Worm (Caenorhabditis elegans) whole organism, early embryonic: ENCODE data around the gene skr-18.

ENCODE experiments used
- B0310.2 ChIP-seq: sonication (generic microtip); optimal IDR thresholded peaks from 2 replicates; lab custom pipeline; 2016; ENCODE audit warnings: mild to moderate bottlenecking, missing genetic modification characterization, missing compliant biosample characterization
- F13C5.2 ChIP-seq: sonication (generic microtip); optimal IDR thresholded peaks from 2 replicates; lab custom pipeline; 2017; ENCODE audit warnings: mild to moderate bottlenecking, missing genetic modification characterization, inconsistent platforms, missing compliant biosample characterization
- aly-1 ChIP-seq: sonication (generic microtip); optimal IDR thresholded peaks from 2 replicates; lab custom pipeline; 2016; ENCODE audit warnings: missing genetic modification characterization, missing compliant biosample characterization
- ama-1 ChIP-seq: fragments of 150-350 bp; optimal IDR thresholded peaks from 2 replicates; lab custom pipeline; 2014
- ceh-13 ChIP-seq: fragments of 200-800 bp; sonication (Bioruptor generic); optimal IDR thresholded peaks from 2 replicates; lab custom pipeline; 2018; ENCODE audit warnings: mild to moderate bottlenecking, missing genetic modification characterization, missing compliant biosample characterization
- ceh-36 ChIP-seq: sonication (generic microtip); optimal IDR thresholded peaks from 2 replicates; lab custom pipeline; 2016; ENCODE audit warnings: missing genetic modification characterization, inconsistent platforms, missing compliant biosample characterization
- ets-7 ChIP-seq: sonication (generic microtip); optimal IDR thresholded peaks from 2 replicates; lab custom pipeline; 2016; ENCODE audit warnings: missing genotype, missing genetic modification characterization, missing compliant biosample characterization
- flt-1 ChIP-seq: fragments of 200-800 bp; sonication (Bioruptor generic); IDR thresholded peaks from 2 replicates; pipeline ENCODE4 v1.3.6; 2022; ENCODE audit warnings: missing genetic modification characterization, missing compliant biosample characterization
- hmbx-1 ChIP-seq: sonication (generic microtip); optimal IDR thresholded peaks from 2 replicates; lab custom pipeline; 2016; ENCODE audit warnings: mild to moderate bottlenecking, missing genetic modification characterization, missing compliant biosample characterization
- hmg-4 ChIP-seq: fragments of 200-800 bp; sonication (Bioruptor generic); optimal IDR thresholded peaks from 2 replicates; lab custom pipeline; 2018; ENCODE audit warnings: mild to moderate bottlenecking, missing genetic modification characterization, missing compliant biosample characterization
- hnd-1 ChIP-seq: sonication (generic microtip); optimal IDR thresholded peaks from 2 replicates; lab custom pipeline; 2016; ENCODE audit warnings: missing genetic modification characterization, missing compliant biosample characterization
- pes-1 ChIP-seq: fragments of 200-800 bp; sonication (Bioruptor generic); IDR thresholded peaks from 2 replicates; pipeline ENCODE4 v1.3.6; 2022; ENCODE audit warnings: missing genetic modification reagents, missing genetic modification characterization, missing compliant biosample characterization
- scrt-1 ChIP-seq: fragments of 200-800 bp; sonication (Bioruptor generic); IDR thresholded peaks from 2 replicates; pipeline ENCODE4 v1.3.6; 2022; ENCODE audit warnings: missing genetic modification characterization, missing compliant biosample characterization
- sea-1 ChIP-seq: fragments of 200-800 bp; sonication (Bioruptor generic); conservative IDR thresholded peaks from 2 replicates; pipeline ENCODE4 v1.3.6; 2022; ENCODE audit warnings: missing genetic modification characterization, missing compliant biosample characterization
- tbx-11 ChIP-seq: fragments of 200-800 bp; sonication (Bioruptor generic); IDR thresholded peaks from 2 replicates; pipeline ENCODE4 v1.3.6; 2022; ENCODE audit warnings: missing genetic modification characterization, missing compliant biosample characterization
- tbx-37 ChIP-seq: fragments of 200-800 bp; sonication (Bioruptor generic); conservative IDR thresholded peaks from 2 replicates; pipeline ENCODE4 v1.3.6; 2022; ENCODE audit warnings: missing genetic modification reagents, missing genetic modification characterization, missing compliant biosample characterization
- tra-4 ChIP-seq: sonication (generic microtip); optimal IDR thresholded peaks from 2 replicates; lab custom pipeline; 2017; ENCODE audit warnings: missing genetic modification characterization, missing compliant biosample characterization

Gene skr-18

ce11 chrIV:795383-795872 lies at the start of gene skr-18:
skr-18 (minus strand) TSS chrIV:795433.
- TF ChIP-seq tbx-11 (no peak), ceh-36 (no peak), hmg-4 (GFP tag; lab: Kevin White, UChicago) (no peak), sea-1 (GFP tag; lab: Robert Waterston, UW) (no peak), ama-1 (no peak), scrt-1 (GFP tag; lab: Robert Waterston, UW) (no peak), hmbx-1 (no peak), F13C5.2 (no peak), B0310.2 (tag; lab: Kevin White, UChicago) (no peak), aly-1 (tag; lab: Kevin White, UChicago) (no peak)

DNA sequence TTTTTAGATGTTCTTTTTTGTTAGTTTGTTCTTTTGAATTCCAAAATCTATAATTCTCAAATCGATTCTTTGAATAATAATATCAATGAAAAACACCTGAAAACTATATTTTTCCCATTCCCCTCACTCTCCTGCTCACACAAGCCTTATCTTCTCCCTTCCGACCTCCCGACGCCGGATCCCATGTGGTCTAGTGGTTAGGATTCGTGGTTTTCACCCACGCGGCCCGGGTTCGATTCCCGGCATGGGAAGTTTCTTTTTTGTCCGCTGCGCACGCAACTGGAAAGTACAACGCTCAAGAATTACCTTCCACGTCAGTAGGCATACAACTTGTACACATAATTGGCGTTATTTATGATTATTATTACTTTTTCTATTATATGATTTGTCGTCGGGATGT lies 47.4 kb upstream of the skr-18 start:
- TF ChIP-seq hnd-1 (tag; lab: Kevin White, UChicago) (peak; percentile 51), B0310.2 (tag; lab: Kevin White, UChicago) (peak; percentile 15), hmbx-1 (no peak), ceh-36 (peak; percentile 52), sea-1 (GFP tag; lab: Robert Waterston, UW) (peak; percentile 65; the same call in 1 of the 2 replicates), hmg-4 (GFP tag; lab: Kevin White, UChicago) (peak; percentile 45), flt-1 (GFP tag; lab: Robert Waterston, UW) (peak; percentile 62), ets-7 (tag; lab: Kevin White, UChicago) (no peak), tbx-11 (peak; percentile 76), tra-4 (tag; lab: Kevin White, UChicago) (no peak), scrt-1 (GFP tag; lab: Robert Waterston, UW) (peak; percentile 76; the same call in 1 of the 2 replicates), pes-1 (GFP tag; lab: Robert Waterston, UW) (peak; percentile 75), ama-1 (no peak), aly-1 (tag; lab: Kevin White, UChicago) (peak; percentile 41), tbx-37 (GFP tag; lab: Robert Waterston, UW) (peak; percentile 52; the same call in 1 of the 2 replicates), F13C5.2 (peak; percentile 70), ceh-13 (GFP tag; lab: Kevin White, UChicago) (peak; percentile 44)

DNA sequence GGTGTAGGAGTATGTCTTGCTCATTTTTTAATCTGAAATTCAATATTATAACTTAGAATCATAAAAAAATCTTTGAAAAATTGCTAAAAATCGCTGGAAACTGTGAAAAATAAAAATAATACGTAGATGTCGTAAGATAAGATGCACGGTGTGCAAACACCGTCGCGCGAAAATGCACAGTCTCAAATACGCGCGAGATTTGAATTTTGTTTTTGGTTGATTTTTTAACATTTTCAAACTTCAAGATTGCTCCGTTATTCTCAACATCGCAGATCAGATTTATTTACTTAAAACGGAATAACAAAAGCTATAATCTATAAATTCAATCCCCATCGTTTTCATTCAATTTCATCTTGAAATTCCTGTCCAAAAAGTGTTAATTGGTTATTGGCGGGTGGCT lies 46.9 kb upstream of the skr-18 start, which contains the start of gene Y55F3BR.6:
TSS of gene Y55F3BR.6 (minus strand) at position 32 of the 400 bp plus-strand sequence.
- TF ChIP-seq F13C5.2 (no peak), sea-1 (GFP tag; lab: Robert Waterston, UW) (no peak), ceh-13 (GFP tag; lab: Kevin White, UChicago) (no peak), tbx-37 (GFP tag; lab: Robert Waterston, UW) (no peak), flt-1 (GFP tag; lab: Robert Waterston, UW) (no peak), hnd-1 (tag; lab: Kevin White, UChicago) (no peak), ets-7 (tag; lab: Kevin White, UChicago) (no peak), aly-1 (tag; lab: Kevin White, UChicago) (no peak), tra-4 (tag; lab: Kevin White, UChicago) (no peak), ama-1 (no peak), tbx-11 (no peak), pes-1 (GFP tag; lab: Robert Waterston, UW) (no peak), hmg-4 (GFP tag; lab: Kevin White, UChicago) (no peak), scrt-1 (GFP tag; lab: Robert Waterston, UW) (no peak), hmbx-1 (no peak), ceh-36 (no peak)

ce11 chrIV:833517-833916 lies 38.3 kb upstream of the skr-18 start:
- TF ChIP-seq scrt-1 (GFP tag; lab: Robert Waterston, UW) (no peak), flt-1 (GFP tag; lab: Robert Waterston, UW) (no peak), tbx-11 (no peak), tbx-37 (GFP tag; lab: Robert Waterston, UW) (no peak), F13C5.2 (no peak), sea-1 (GFP tag; lab: Robert Waterston, UW) (no peak), ceh-13 (GFP tag; lab: Kevin White, UChicago) (no peak), ets-7 (tag; lab: Kevin White, UChicago) (no peak), ama-1 (no peak), hmg-4 (GFP tag; lab: Kevin White, UChicago) (no peak), B0310.2 (tag; lab: Kevin White, UChicago) (no peak)

DNA sequence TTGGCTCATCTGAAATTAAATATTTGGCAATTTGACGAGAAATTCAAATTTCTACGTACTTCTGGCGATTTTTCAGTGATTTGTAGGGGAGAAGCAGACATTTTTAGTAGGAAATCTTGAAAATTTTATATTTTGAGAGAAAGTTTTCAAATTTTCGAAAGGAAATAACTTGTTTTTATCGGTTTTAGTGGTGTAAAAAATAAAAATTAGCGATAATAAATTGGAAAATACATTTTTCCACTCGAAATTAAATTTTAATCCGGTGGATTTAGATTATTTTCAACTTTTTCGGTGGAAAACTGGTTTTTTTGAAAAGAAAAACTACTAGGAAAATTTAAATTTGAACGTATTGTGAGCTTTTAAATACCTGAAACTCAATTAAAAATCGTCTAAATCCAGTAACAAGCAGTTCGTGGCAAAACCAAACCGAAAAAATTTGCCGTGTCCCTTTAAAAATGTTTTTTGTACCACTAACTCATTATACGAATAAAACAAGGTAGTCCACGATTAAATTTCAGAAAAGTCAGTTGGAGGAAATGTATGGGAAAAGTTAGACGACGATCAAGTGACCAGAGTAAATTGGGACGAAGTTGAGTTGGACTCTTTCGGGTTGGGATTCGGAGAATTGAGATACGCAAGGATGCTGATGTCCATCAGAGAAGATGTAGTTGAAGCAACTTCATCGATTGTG lies 36.7 kb upstream of the skr-18 start, which contains the start of the genes madf-1 and Y55F3BR.10:
TSS of gene madf-1 (minus strand) at position 101 of the 691 bp plus-strand sequence.
TSS of gene Y55F3BR.10 (plus strand) at position 641 of the 691 bp plus-strand sequence.
- TF ChIP-seq aly-1 (tag; lab: Kevin White, UChicago): no peak
- no peak for TF ChIP-seq tbx-11
- TF ChIP-seq ama-1: no peak
- TF ChIP-seq pes-1 (GFP tag; lab: Robert Waterston, UW): no peak
- TF ChIP-seq hnd-1 (tag; lab: Kevin White, UChicago): no peak
- no peak for TF ChIP-seq ets-7 (tag; lab: Kevin White, UChicago)
- no peak for TF ChIP-seq F13C5.2
- no peak for TF ChIP-seq B0310.2 (tag; lab: Kevin White, UChicago)

DNA sequence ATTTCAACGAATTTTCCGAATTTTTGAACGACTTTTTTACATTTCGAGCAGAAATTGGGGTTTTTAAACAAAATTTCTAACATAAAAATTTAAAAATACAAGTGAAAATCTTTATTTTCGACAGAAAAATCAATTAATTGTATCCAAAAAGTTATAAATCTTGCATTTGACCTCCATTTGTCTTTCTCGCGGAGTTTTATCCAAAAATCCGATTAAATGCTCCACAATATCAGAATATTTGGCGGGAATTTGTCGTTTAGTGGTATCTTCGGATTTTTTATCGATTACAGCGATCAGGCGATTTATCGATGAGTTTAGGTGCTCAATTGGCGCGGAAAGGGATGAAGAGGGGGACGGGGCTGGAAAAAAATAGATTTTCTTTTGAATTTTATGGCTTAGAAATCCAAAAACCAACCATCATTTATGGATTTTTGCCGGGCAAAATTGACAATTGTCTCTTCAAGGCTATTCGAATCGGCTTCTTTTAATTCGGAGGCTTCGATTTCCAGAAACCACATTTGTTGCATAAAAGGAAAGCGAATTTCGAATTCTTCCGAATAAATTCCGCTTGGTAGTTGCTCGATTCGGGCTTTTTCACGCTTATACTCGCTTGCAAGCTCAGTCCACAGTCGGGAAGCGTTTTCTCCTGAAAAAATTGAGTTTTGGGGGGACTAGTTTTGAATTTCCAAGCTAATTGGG lies 35.2 kb upstream of the skr-18 start:
- no peak for TF ChIP-seq sea-1 (GFP tag; lab: Robert Waterston, UW)
- TF ChIP-seq tra-4 (tag; lab: Kevin White, UChicago): no peak

DNA sequence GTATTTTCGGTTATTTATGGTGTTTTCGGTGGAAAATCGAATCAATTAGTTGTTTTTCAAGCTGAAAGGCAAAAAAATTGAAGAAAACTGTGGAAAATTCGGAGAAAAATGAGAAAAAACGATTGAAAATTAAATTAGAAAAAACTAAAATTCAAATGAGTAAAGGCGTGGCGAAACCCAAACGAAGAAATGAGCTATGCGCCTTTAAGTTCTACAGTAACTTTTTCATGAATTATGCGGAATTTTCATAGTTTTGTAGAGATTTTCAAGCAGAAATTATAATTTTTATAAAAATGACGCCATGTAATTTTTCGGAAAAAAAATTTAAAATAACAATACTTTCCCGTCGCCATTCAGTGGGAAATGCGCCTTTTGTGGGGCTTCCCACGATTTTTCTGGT lies 34.5 kb upstream of the skr-18 start:
- no peak for TF ChIP-seq ama-1
- TF ChIP-seq hmg-4 (GFP tag; lab: Kevin White, UChicago): no peak
- no peak for TF ChIP-seq flt-1 (GFP tag; lab: Robert Waterston, UW)
- TF ChIP-seq pes-1 (GFP tag; lab: Robert Waterston, UW): no peak
- no peak for TF ChIP-seq F13C5.2
- no peak for TF ChIP-seq tra-4 (tag; lab: Kevin White, UChicago)
- no peak for TF ChIP-seq ets-7 (tag; lab: Kevin White, UChicago)
- TF ChIP-seq B0310.2 (tag; lab: Kevin White, UChicago): no peak
- no peak for TF ChIP-seq tbx-37 (GFP tag; lab: Robert Waterston, UW)
- TF ChIP-seq hmbx-1: no peak
- no peak for TF ChIP-seq ceh-13 (GFP tag; lab: Kevin White, UChicago)
- no peak for TF ChIP-seq hnd-1 (tag; lab: Kevin White, UChicago)
- TF ChIP-seq scrt-1 (GFP tag; lab: Robert Waterston, UW): no peak
- no peak for TF ChIP-seq sea-1 (GFP tag; lab: Robert Waterston, UW)
- TF ChIP-seq tbx-11: no peak
- no peak for TF ChIP-seq aly-1 (tag; lab: Kevin White, UChicago)
- TF ChIP-seq ceh-36: no peak
